Fruit fly (Drosophila melanogaster): ENCODE results near the gene Rbp6.

Rbp6 gene

dm6 chr3L:17045431-17046238 is 192.4 kb downstream of the Rbp6 start, which contains the start of gene TpnC73F:
TSS of gene TpnC73F (plus strand) at chr3L:17046063.
- no peak for TF ChIP-seq CG17801 (GFP tag; optimal IDR thresholded peaks at IDR 0.05; ENCODE audit: partially characterized antibody)

dm6 chr3L:17044799-17045198 is 193.2 kb downstream of the Rbp6 start, which contains the start of gene Pop5:
TSS of gene Pop5 (minus strand) at chr3L:17045038.
- TF ChIP-seq CG17801 (GFP tag; optimal IDR thresholded peaks at IDR 0.05; ENCODE audit: partially characterized antibody): peak; percentile 2

- peak; percentile 38 for TF ChIP-seq CG17801 (GFP tag; optimal IDR thresholded peaks at IDR 0.05; ENCODE audit: partially characterized antibody)
Observed at dm6 chr3L:17042297-17042921, 195.6 kb downstream of the Rbp6 start, which contains the start of the genes scaf6 and Papst2. TSS of gene scaf6 (minus strand) at chr3L:17042574. TSS of gene Papst2 (plus strand) at chr3L:17042797.

dm6 chr3L:17035492-17035891 is 202.5 kb downstream of the Rbp6 start, which contains the start of gene beg:
TSS of gene beg (plus strand) at chr3L:17035668.
- no peak for TF ChIP-seq CG17801 (GFP tag; optimal IDR thresholded peaks at IDR 0.05; ENCODE audit: partially characterized antibody)

dm6 chr3L:17033309-17033708 is 204.7 kb downstream of the Rbp6 start:
- no peak for TF ChIP-seq CG17801 (GFP tag; optimal IDR thresholded peaks at IDR 0.05; ENCODE audit: partially characterized antibody)

DNA sequence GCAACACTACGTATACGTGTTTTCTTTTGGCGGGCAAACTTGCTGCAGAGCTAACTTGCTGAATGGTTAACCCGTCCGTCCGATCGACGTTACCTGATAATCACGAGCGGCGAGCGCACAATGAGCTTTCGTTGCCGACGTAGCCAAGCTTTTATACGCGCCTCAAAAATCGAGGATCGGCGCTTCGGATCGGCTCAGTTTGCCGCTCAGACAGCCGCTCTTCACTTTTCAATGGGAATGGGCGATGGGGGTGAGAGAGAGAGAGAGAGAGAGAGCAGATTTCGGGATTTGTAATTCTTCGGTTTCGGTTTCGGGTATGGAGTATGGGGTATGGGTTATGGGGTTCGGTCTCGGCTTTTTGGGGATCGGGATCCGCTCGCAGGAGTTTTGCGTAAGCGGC is 206.0 kb downstream of the Rbp6 start, which contains the start of gene Ilp8:
Gene Ilp8 (minus strand): TSS at position 110 of the 400 bp plus-strand sequence.
- no peak for TF ChIP-seq CG17801 (GFP tag; optimal IDR thresholded peaks at IDR 0.05; ENCODE audit: partially characterized antibody)

DNA sequence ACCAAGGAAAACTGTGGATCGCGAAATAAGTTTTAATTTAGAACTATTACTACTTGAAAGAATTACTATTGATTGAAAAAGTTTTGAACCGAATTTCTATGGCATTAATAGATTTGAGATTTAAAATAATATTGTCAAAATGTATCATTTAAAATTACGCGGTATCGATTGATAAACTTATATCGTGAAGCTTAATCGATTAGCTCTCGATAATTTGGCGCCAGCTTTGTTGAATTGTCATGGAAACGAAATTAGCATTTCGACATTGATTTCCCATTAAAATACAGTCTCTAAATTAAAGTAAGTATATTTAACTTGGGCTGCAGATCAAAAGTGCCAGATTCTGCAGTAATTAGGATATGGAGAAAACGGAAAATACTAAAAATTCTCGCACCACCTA is 210.7 kb downstream of the Rbp6 start, which contains the start of gene CG7730:
Gene CG7730 (plus strand): TSS at position 206 of the 400 bp plus-strand sequence.
- no peak for TF ChIP-seq CG17801 (GFP tag; optimal IDR thresholded peaks at IDR 0.05; ENCODE audit: partially characterized antibody)

- no peak for TF ChIP-seq CG17801 (GFP tag; optimal IDR thresholded peaks at IDR 0.05; ENCODE audit: partially characterized antibody)
Observed at dm6 chr3L:17024095-17024639, 213.8 kb downstream of the Rbp6 start, which contains the start of gene Fit2. TSS of gene Fit2 (plus strand) at chr3L:17024328.

DNA sequence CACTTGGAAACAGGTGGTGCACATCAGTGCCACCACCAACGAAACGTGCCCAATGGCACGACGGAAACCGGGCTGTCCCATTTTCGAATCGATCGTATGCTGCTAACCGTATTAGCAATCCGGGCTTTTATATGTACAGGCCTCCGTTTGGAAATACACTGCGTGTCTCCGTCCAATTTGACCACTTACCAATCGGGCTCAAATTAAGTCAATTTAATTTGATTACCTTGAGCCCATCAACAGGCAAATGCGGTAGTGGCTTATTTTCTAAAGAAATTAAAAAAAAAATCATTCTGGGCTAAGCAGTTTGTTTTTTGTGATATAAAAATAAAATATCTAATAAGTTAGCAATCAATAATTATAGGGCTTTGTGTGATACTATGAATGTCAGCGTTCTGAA is 214.4 kb downstream of the Rbp6 start, which contains the start of gene a10:
Gene a10 (minus strand): TSS at position 101 of the 400 bp plus-strand sequence.
- TF ChIP-seq CG17801 (GFP tag; optimal IDR thresholded peaks at IDR 0.05; ENCODE audit: partially characterized antibody): no peak

DNA sequence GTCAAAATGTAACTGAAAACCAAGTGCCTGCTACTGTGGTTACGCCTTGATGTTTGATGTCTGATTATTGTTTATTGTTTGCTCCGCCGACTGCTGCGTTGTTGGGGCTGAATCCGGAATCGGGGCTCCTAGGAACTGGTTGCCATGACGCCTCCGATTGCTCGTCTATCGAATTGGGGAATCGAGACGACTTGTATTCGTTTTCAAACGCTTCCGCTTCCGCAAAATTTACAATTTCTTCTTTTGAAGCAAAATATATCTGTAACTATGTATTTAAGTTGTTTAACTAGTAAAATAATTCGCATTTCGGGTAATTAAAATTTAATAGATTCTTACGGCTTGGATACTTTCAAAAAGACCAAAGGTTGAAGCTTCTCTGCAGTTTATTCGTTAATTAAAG is 215.3 kb downstream of the Rbp6 start, which contains the start of gene CG6652:
Gene CG6652 (minus strand): TSS at position 101 of the 400 bp plus-strand sequence.
- TF ChIP-seq CG17801 (GFP tag; optimal IDR thresholded peaks at IDR 0.05; ENCODE audit: partially characterized antibody): no peak

dm6 chr3L:17016576-17016917 is 221.5 kb downstream of the Rbp6 start:
- no peak for TF ChIP-seq CG17801 (GFP tag; optimal IDR thresholded peaks at IDR 0.05; ENCODE audit: partially characterized antibody)

DNA sequence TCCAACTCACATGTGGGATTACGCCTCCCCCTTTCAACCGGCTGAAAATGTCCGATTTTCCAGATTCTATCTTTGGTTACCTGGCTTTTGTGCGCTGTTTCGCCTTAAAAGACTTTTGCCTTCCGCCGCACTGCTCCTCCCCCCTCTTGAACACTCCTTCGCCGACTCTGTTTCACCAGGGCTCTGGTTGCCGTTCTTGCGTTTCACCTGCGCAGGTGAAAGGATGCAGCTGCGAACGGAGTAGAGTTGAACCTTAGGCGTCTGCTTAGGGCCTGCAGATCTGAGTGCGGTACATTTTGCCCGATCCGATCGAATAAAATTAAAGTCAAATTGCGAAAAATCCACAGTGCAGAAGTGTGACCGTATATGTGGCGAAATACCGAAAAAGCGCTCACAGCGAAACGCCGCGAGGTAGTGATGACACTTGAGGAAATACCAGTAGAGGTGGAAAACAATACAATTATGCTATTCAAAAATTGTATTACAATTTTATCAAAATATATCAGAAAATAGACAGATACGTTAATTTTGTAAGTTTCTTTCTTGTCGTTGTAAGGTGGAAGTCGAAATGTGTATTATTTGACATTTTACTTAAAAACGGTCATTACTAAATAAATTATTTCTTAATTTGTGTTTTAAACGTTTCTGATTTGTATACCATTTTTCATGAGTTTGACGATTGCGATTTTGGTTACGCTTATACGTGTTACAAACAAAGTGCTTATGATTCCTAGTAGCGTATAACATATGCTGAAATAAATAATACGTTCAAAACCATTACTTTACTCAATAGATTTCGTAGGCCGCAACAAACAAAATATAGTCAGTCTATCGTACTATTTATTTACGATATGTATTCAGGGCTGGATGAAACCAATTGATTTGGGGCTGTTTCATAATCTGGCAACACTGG is 222.1 kb downstream of the Rbp6 start, which contains the start of the genes CG6664 and CG7728:
Gene CG6664 (minus strand): TSS at position 518 of the 913 bp plus-strand sequence.
Gene CG7728 (plus strand): TSS at position 874 of the 913 bp plus-strand sequence.
- no peak for TF ChIP-seq CG17801 (GFP tag; optimal IDR thresholded peaks at IDR 0.05; ENCODE audit: partially characterized antibody)

DNA sequence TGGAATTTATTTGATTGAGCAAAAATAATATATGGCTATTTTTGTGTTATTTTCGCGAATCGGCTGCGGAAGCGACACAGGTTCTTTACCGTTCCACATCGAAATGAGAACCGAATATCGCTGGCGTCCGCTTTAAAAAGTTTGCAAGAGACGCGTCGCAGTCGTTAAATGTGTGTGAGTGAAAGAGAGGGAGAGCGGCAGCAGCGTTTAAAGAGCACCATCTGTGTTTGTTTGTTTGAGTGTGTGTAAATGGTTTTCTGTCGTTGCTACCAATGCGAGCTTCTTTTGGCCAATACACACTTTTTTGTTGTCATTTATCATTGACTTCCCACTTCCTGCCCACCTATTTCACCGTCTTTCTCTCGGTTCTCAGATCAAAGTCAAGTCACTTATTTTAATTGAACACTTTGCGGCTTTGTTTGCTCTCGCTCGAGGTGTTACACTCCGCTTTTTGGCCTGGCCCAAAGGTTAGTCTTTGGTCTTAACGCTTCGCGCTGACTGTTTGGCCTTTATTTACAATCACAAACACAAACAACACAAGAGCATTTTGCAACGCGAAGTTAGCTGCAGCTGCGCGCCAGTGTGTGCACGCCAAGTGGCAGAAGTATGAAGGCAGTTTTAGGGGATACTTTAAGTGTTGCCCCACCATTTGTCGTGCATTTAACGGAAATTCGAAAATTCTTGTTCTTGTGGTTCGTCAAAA is 225.8 kb downstream of the Rbp6 start, which contains the start of gene CG3764:
Gene CG3764 (minus strand): TSS at position 549 of the 703 bp plus-strand sequence.
- peak; percentile 51 for TF ChIP-seq CG17801 (GFP tag; optimal IDR thresholded peaks at IDR 0.05; ENCODE audit: partially characterized antibody)

Data from ovary, adult (tissue).